Worm (Caenorhabditis elegans): Measurements from ENCODE around the gene F14D7.12.

The F14D7.12 gene

DNA sequence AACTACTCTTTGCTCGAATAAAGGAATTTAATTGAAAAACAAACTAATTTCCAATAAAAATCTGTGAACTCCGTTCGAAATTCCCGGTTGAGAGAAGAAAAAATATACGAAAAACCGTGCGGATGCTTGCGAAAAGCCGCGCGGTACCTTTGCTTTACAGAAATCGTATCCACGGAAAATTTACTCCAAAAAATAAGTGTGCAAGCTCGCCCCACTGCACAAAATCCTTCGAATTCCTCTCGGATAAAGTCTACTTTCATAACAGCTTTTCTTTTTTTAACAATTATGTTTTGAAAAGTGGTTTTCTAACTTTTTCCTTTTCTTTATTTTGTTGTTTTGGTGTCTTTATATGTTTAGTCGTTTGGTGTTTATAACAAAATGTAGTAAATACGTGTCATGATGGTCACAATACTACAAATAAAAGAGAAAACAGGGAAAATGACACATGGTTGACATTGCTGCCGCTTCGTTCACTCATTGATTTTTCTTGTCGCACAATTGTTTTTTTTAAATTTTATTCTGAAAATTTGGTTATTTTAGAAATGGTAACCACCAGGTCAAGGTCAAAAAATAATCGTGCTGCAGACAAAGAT lies 47.5 kb downstream of the F14D7.12 start, which contains the start of gene cept-2 (continued):
- TF ChIP-seq tbx-2 (tag; optimal IDR thresholded peaks at IDR 0.05) (peak; percentile 87), sox-2 (GFP tag; IDR thresholded peaks at IDR 0.05) (no peak), unc-55 (GFP tag; optimal IDR thresholded peaks at IDR 0.05) (no peak), pag-3 (tag; optimal IDR thresholded peaks at IDR 0.05; ENCODE audit: borderline replicate concordance) (no peak), nhr-232 (tag; optimal IDR thresholded peaks at IDR 0.05) (no peak), ceh-24 (tag; optimal IDR thresholded peaks at IDR 0.05) (no peak), K02D7.2 (tag; optimal IDR thresholded peaks at IDR 0.05) (no peak), nfya-1 (tag; optimal IDR thresholded peaks at IDR 0.05) (peak; percentile 75), ceh-31 (tag; optimal IDR thresholded peaks at IDR 0.05) (peak; percentile 94), pax-1 (tag; optimal IDR thresholded peaks at IDR 0.05) (peak; percentile 75), hlh-8 (tag; optimal IDR thresholded peaks at IDR 0.05) (peak; percentile 58), ceh-2 (tag; optimal IDR thresholded peaks at IDR 0.05) (peak; percentile 55), unc-86 (tag; optimal IDR thresholded peaks at IDR 0.05) (peak; percentile 59), unc-3 (GFP tag; conservative IDR thresholded peaks at IDR 0.05) (no peak), unc-3 (tag; optimal IDR thresholded peaks at IDR 0.05) (no peak), ref-2 (tag; optimal IDR thresholded peaks at IDR 0.05) (peak; percentile 91), pros-1 (tag; optimal IDR thresholded peaks at IDR 0.05) (no peak), ahr-1 (tag; optimal IDR thresholded peaks at IDR 0.05) (peak; percentile 57), ceh-22 (tag; optimal IDR thresholded peaks at IDR 0.05) (no peak), hlh-13 (GFP tag; optimal IDR thresholded peaks at IDR 0.05) (no peak), hlh-15 (tag; optimal IDR thresholded peaks at IDR 0.05) (no peak), K09A11.1 (tag; optimal IDR thresholded peaks at IDR 0.05; ENCODE audit: insufficient read depth) (peak; percentile 21), elt-4 (tag; optimal IDR thresholded peaks at IDR 0.05) (no peak), pha-4 (tag; optimal IDR thresholded peaks at IDR 0.05) (no peak), lim-6 (tag; optimal IDR thresholded peaks at IDR 0.05) (peak; percentile 73), C08G9.2 (tag; optimal IDR thresholded peaks at IDR 0.05) (peak; percentile 84), ztf-16 (tag; optimal IDR thresholded peaks at IDR 0.05) (peak; percentile 57), ets-4 (tag; optimal IDR thresholded peaks at IDR 0.05) (peak; percentile 46), gmeb-2 (tag; optimal IDR thresholded peaks at IDR 0.05) (peak; percentile 21), F13H6.1 (tag; optimal IDR thresholded peaks at IDR 0.05) (peak; percentile 30), ama-1 (optimal IDR thresholded peaks at IDR 0.05) (no peak), tbx-7 (tag; optimal IDR thresholded peaks at IDR 0.05) (peak; percentile 65), ceh-9 (tag; optimal IDR thresholded peaks at IDR 0.05) (no peak), C38D4.7 (GFP tag; optimal IDR thresholded peaks at IDR 0.05) (no peak), ceh-45 (GFP tag; IDR thresholded peaks at IDR 0.05) (no peak), sdc-2 (tag; optimal IDR thresholded peaks at IDR 0.05) (no peak), ceh-19 (GFP tag; optimal IDR thresholded peaks at IDR 0.05) (no peak), ceh-6 (GFP tag; optimal IDR thresholded peaks at IDR 0.05) (no peak), T23F11.4 (GFP tag; optimal IDR thresholded peaks at IDR 0.05) (no peak), unc-42 (tag; optimal IDR thresholded peaks at IDR 0.05) (peak; percentile 83), odd-2 (tag; optimal IDR thresholded peaks at IDR 0.05) (no peak), Y22D7AL.16 (tag; optimal IDR thresholded peaks at IDR 0.05) (no peak), hlh-6 (tag; optimal IDR thresholded peaks at IDR 0.05) (no peak), pqm-1 (tag; optimal IDR thresholded peaks at IDR 0.05) (peak; percentile 8)

All from whole organism, late embryonic.